1 worm cellular context compared by ENCODE assay signal in genomic region chrX:11252429-11252828, ce11.
TF ChIP-seq lines count a peak whose summit lies in the region.

No protein-coding gene starts in this region.

TF ChIP-seq in whole organism, young adult, 124 proteins besides CTCF, POLR2A, EP300 and RAD21 (continued from another document):
- TF ChIP-seq xnd-1 (tag; optimal IDR thresholded peaks at IDR 0.05; lab: Kevin White, UChicago): no peak
- peak; percentile 86 for TF ChIP-seq ztf-25 (GFP tag; IDR thresholded peaks at IDR 0.05; lab: Robert Waterston, UW)
- peak; percentile 76 for TF ChIP-seq hmg-1.2 (GFP tag; IDR thresholded peaks at IDR 0.05; lab: Robert Waterston, UW)
- TF ChIP-seq rpc-1 (optimal IDR thresholded peaks at IDR 0.05; lab: Kevin White, UChicago): peak; percentile 91
- TF ChIP-seq rpc-1 (tag; optimal IDR thresholded peaks at IDR 0.05; lab: Kevin White, UChicago): peak; percentile 94
- peak; percentile 52 for TF ChIP-seq nhr-179 (tag; optimal IDR thresholded peaks at IDR 0.05; lab: Kevin White, UChicago)
- TF ChIP-seq madf-3 (GFP tag; IDR thresholded peaks at IDR 0.05; lab: Robert Waterston, UW): no peak
- TF ChIP-seq unc-130 (GFP tag; optimal IDR thresholded peaks at IDR 0.05; lab: Kevin White, UChicago): peak; percentile 42
- TF ChIP-seq snpc-3.4 (tag; optimal IDR thresholded peaks at IDR 0.05; lab: Kevin White, UChicago): peak; percentile 80
- TF ChIP-seq mxl-1 (tag; optimal IDR thresholded peaks at IDR 0.05; lab: Kevin White, UChicago): peak; percentile 65
- TF ChIP-seq sdz-38 (tag; optimal IDR thresholded peaks at IDR 0.05; lab: Kevin White, UChicago): no peak
- TF ChIP-seq ceh-27 (GFP tag; optimal IDR thresholded peaks at IDR 0.05; lab: Kevin White, UChicago): peak; percentile 62
- no peak for TF ChIP-seq egl-18 (GFP tag; IDR thresholded peaks at IDR 0.05; lab: Robert Waterston, UW)
